Worm (Caenorhabditis elegans): Measurements from ENCODE around the gene C39D10.1.

Gene C39D10.1

DNA sequence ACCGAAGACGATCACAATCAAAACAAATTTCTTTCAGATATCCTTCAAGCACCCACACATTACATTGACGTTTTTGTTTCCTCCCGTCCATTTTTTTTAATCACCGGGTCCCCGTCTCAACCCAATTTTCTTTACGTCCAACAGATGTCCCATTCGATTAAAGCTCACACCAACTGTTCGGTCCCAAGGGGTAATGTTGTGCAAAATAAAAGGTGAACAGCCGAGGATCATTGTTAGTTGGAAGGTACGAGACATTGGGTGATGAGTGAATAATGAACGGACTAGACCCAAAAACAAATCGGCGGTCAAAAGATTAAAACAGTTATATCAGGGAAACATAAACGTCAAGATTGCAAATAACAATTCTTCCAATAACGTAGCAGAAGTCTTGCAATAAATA lies 38.7 kb downstream of the C39D10.1 start:
- no peak for TF ChIP-seq mxl-2 (GFP tag; conservative IDR thresholded peaks at IDR 0.05)
- TF ChIP-seq aha-1 (tag) = peak; percentile 30
- peak; percentile 17 for TF ChIP-seq hlh-11 (tag; optimal IDR thresholded peaks at IDR 0.05)
- TF ChIP-seq ztf-11 (tag; optimal IDR thresholded peaks at IDR 0.05) = no peak
- TF ChIP-seq daf-16 (GFP tag; optimal IDR thresholded peaks at IDR 0.05) = peak in 1 of 2 experiments; percentile 29
- no peak for TF ChIP-seq daf-16 (tag; optimal IDR thresholded peaks at IDR 0.05)

DNA sequence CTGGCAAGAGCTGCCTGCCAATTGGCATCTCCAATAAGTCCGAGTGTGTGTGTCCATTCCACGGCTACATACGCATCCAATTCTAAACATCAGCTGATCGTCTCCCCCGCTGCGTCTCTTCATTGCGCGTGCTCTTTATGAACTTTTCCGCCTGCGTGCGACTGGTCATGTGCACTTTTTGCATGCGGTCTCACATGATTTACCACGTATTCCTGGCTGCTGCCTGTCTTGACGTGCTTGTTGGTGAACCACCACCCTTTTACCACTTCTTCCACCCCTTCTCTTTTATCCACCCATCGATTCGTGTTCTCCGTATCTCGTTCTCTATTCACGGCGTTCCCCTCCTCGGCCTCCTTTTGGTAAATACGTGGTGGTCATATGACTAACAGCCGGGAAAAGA lies 44.8 kb downstream of the C39D10.1 start:
- TF ChIP-seq mdt-29 (GFP tag; IDR thresholded peaks at IDR 0.05) = peak; percentile 88
- no peak for TF ChIP-seq ceh-82 (tag; optimal IDR thresholded peaks at IDR 0.05)
- TF ChIP-seq mxl-2 (GFP tag; conservative IDR thresholded peaks at IDR 0.05) = no peak
- TF ChIP-seq F26F4.8 (GFP tag; conservative IDR thresholded peaks at IDR 0.05) = no peak
- no peak for TF ChIP-seq ces-1 (GFP tag; optimal IDR thresholded peaks at IDR 0.05)
- TF ChIP-seq saeg-2 (GFP tag; IDR thresholded peaks at IDR 0.05) = 0 out of 2 replicates have a peak, but pooled peaks have one; percentile 67
- peak; percentile 25 for TF ChIP-seq ceh-28 (tag; optimal IDR thresholded peaks at IDR 0.05)
- peak; percentile 58 for TF ChIP-seq mes-2 (tag; optimal IDR thresholded peaks at IDR 0.05; ENCODE audit: poor library complexity, severe bottlenecking)
- peak; percentile 38 for TF ChIP-seq dpl-1 (GFP tag; optimal IDR thresholded peaks at IDR 0.05)
- no peak for TF ChIP-seq nhr-10 (tag; optimal IDR thresholded peaks at IDR 0.05)
- peak; percentile 64; the same call in 1 of the 2 replicates for TF ChIP-seq T26A8.4 (GFP tag; IDR thresholded peaks at IDR 0.05)
- TF ChIP-seq nhr-77 (tag; optimal IDR thresholded peaks at IDR 0.05) = no peak
- TF ChIP-seq nhr-102 (tag; optimal IDR thresholded peaks at IDR 0.05) = peak; percentile 53
- TF ChIP-seq F10B5.3 (tag; optimal IDR thresholded peaks at IDR 0.05) = no peak
- no peak for TF ChIP-seq ZK546.5 (tag; optimal IDR thresholded peaks at IDR 0.05)
- peak; percentile 82 for TF ChIP-seq egl-43 (GFP tag; IDR thresholded peaks at IDR 0.05)
- peak; percentile 48 for TF ChIP-seq spr-1 (tag; optimal IDR thresholded peaks at IDR 0.05)
- TF ChIP-seq nhr-42 (GFP tag; IDR thresholded peaks at IDR 0.05) = no peak
- no peak for TF ChIP-seq zfp-3 (GFP tag; conservative IDR thresholded peaks at IDR 0.05)
- no peak for TF ChIP-seq unc-130 (GFP tag; optimal IDR thresholded peaks at IDR 0.05)
- TF ChIP-seq zag-1 (tag; optimal IDR thresholded peaks at IDR 0.05) = no peak
- peak; percentile 56 for TF ChIP-seq ceh-32 (tag; optimal IDR thresholded peaks at IDR 0.05; ENCODE audit: poor library complexity)
- TF ChIP-seq nhr-76 (tag; optimal IDR thresholded peaks at IDR 0.05) = no peak
- TF ChIP-seq unc-39 (tag; optimal IDR thresholded peaks at IDR 0.05) = no peak
- TF ChIP-seq madf-9 (GFP tag; conservative IDR thresholded peaks at IDR 0.05) = 0 out of 2 replicates have a peak, but pooled peaks have one; percentile 48
- no peak for TF ChIP-seq nhr-41 (GFP tag; IDR thresholded peaks at IDR 0.05)
- TF ChIP-seq mxl-3 (GFP tag; optimal IDR thresholded peaks at IDR 0.05) = peak; percentile 81
- no peak for TF ChIP-seq attf-4 (tag; optimal IDR thresholded peaks at IDR 0.05)
- peak; percentile 52 to 85 for TF ChIP-seq mdl-1 (tag; optimal IDR thresholded peaks at IDR 0.05)
- no peak for TF ChIP-seq ama-1 (optimal IDR thresholded peaks at IDR 0.05)
- TF ChIP-seq duxl-1 (tag; optimal IDR thresholded peaks at IDR 0.05; ENCODE audit: poor library complexity) = no peak
- TF ChIP-seq zfp-2 (tag; optimal IDR thresholded peaks at IDR 0.05) = peak; percentile 34
- no peak for TF ChIP-seq snpc-4 (tag; optimal IDR thresholded peaks at IDR 0.05)
- peak; percentile 48 to 91 for TF ChIP-seq hif-1 (tag; optimal IDR thresholded peaks at IDR 0.05)
- TF ChIP-seq nhr-48 (tag; optimal IDR thresholded peaks at IDR 0.05) = peak; percentile 54
- no peak for TF ChIP-seq nhr-6 (tag; optimal IDR thresholded peaks at IDR 0.05)
- TF ChIP-seq dve-1 (tag; optimal IDR thresholded peaks at IDR 0.05; ENCODE audit: insufficient read depth) = peak; percentile 46
- TF ChIP-seq Y75B8A.6 (GFP tag; IDR thresholded peaks at IDR 0.05) = no peak
- peak; percentile 83 for TF ChIP-seq rbr-2 (tag; optimal IDR thresholded peaks at IDR 0.05)
- no peak for TF ChIP-seq nhr-25 (tag; optimal IDR thresholded peaks at IDR 0.05; ENCODE audit: borderline replicate concordance, insufficient read depth)
- TF ChIP-seq ceh-20 (GFP tag; IDR thresholded peaks at IDR 0.05) = peak; percentile 85
- TF ChIP-seq R02D3.7 (tag; optimal IDR thresholded peaks at IDR 0.05) = no peak
- TF ChIP-seq daf-19 (GFP tag; conservative IDR thresholded peaks at IDR 0.05) = no peak
- TF ChIP-seq fos-1 (tag; optimal IDR thresholded peaks at IDR 0.05) = no peak
- peak; percentile 63 for TF ChIP-seq nhr-28 (tag; optimal IDR thresholded peaks at IDR 0.05)
- TF ChIP-seq D1046.2 (GFP tag; IDR thresholded peaks at IDR 0.05) = 0 out of 2 replicates have a peak, but pooled peaks have one; percentile 37
